Worm (Caenorhabditis elegans) whole organism, L3 larva: Measurements from ENCODE around the gene C31B8.1.

Source experiments
- nhr-12 ChIP-seq: fragments of 150-350 bp; optimal IDR thresholded peaks from 2 replicates; lab custom pipeline; 2014; ENCODE audit warnings: missing biosample characterization, missing genetic modification characterization
- nhr-237 ChIP-seq: fragments of 150-350 bp; optimal IDR thresholded peaks from 2 replicates; lab custom pipeline; 2014; ENCODE audit warnings: missing biosample characterization, missing genetic modification characterization
- nhr-77 ChIP-seq: fragments of 150-350 bp; optimal IDR thresholded peaks from 2 replicates; lab custom pipeline; 2014; ENCODE audit warnings: missing biosample characterization, missing genetic modification characterization
- pha-4 ChIP-seq: fragments of 150-350 bp; optimal IDR thresholded peaks from 2 replicates; lab custom pipeline; 2014; ENCODE audit warnings: missing biosample characterization, missing genetic modification reagents, missing genetic modification characterization
- skn-1 ChIP-seq: fragments of 150-350 bp; optimal IDR thresholded peaks from 2 replicates; lab custom pipeline; 2014; ENCODE audit warnings: missing biosample characterization, missing genetic modification characterization
- unc-62 ChIP-seq: fragments of 150-350 bp; sonication (generic microtip); optimal IDR thresholded peaks from 4 replicates; lab custom pipeline; 2014; ENCODE audit warnings: missing biosample characterization, missing genetic modification reagents, missing genetic modification characterization
- ztf-11 ChIP-seq: fragments of 150-350 bp; optimal IDR thresholded peaks from 2 replicates; lab custom pipeline; 2014; ENCODE audit warnings: missing biosample characterization, missing genetic modification characterization
- ztf-4 ChIP-seq: fragments of 150-350 bp; optimal IDR thresholded peaks from 2 replicates; lab custom pipeline; 2014; ENCODE audit warnings: missing biosample characterization, missing genetic modification characterization

DNA sequence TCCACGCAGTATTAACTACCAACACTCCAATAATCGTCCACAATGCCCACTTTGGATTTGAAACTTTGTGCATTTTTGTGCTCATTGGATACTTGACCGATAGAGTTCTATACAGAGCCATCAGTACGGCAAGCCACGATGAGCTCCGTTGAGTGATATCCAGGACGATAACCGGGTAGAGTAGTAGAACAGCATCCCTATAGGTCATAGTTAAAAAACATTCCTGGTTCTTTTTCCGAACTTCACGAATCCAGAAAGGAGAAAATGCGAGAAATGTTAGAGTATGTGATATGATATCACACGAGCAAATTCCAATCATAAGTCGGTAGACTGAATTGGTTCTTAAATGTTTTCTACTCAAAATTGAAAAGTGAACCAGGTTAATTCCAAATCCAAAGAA is 43.1 kb upstream of the C31B8.1 start:
- no peak for TF ChIP-seq nhr-77 (tag; lab: Kevin White, UChicago)
- no peak for TF ChIP-seq unc-62 (GFP tag; lab: Kevin White, UChicago)
- TF ChIP-seq nhr-237 (tag; lab: Kevin White, UChicago): no peak
- no peak for TF ChIP-seq ztf-11 (tag; lab: Kevin White, UChicago)
- no peak for TF ChIP-seq pha-4
- TF ChIP-seq ztf-4: no peak
- TF ChIP-seq nhr-12 (tag; lab: Kevin White, UChicago): no peak
- TF ChIP-seq skn-1 (tag; lab: Kevin White, UChicago): no peak
